Fruit fly (Drosophila melanogaster): ENCODE data around the gene ranshi.

The ranshi gene

dm6 chr3R:8731597-8732263 is 2.2 kb upstream of the ranshi start, which contains the start of the genes M1BP and CG8202 (continued):
- peak; percentile 34 for TF ChIP-seq CG15479 (GFP tag; optimal IDR thresholded peaks at IDR 0.05)
- no peak for TF ChIP-seq cad (GFP tag; optimal IDR thresholded peaks at IDR 0.05)
- TF ChIP-seq HLH54F (GFP tag; optimal IDR thresholded peaks at IDR 0.05): peak; percentile 69
- TF ChIP-seq CG6689 (GFP tag; IDR thresholded peaks at IDR 0.05): peak; percentile 84
- TF ChIP-seq CG4854 (GFP tag; optimal IDR thresholded peaks at IDR 0.05): peak; percentile 25
- peak; percentile 97 for TF ChIP-seq Sox100B (GFP tag; optimal IDR thresholded peaks at IDR 0.05)
- TF ChIP-seq Bteb2 (GFP tag; optimal IDR thresholded peaks at IDR 0.05): peak; percentile 41
- peak; percentile 86 for TF ChIP-seq CG4820 (GFP tag; optimal IDR thresholded peaks at IDR 0.05)
- TF ChIP-seq zen2 (GFP tag; IDR thresholded peaks at IDR 0.05; ENCODE audit: partially characterized antibody): no peak
- peak; percentile 74 for TF ChIP-seq Max (GFP tag; optimal IDR thresholded peaks at IDR 0.05)
- peak; percentile 95 for TF ChIP-seq nom (GFP tag; optimal IDR thresholded peaks at IDR 0.05)
- TF ChIP-seq CG12104 (GFP tag; optimal IDR thresholded peaks at IDR 0.05): peak; percentile 87
- TF ChIP-seq aop (GFP tag; IDR thresholded peaks at IDR 0.05): 0 out of 2 replicates have a peak, but pooled peaks have one; percentile 4
- TF ChIP-seq CG11723 (GFP tag; optimal IDR thresholded peaks at IDR 0.05): peak; percentile 87
- TF ChIP-seq CG2120 (GFP tag; optimal IDR thresholded peaks at IDR 0.05): peak; percentile 82
- peak; percentile 91 for TF ChIP-seq BtbVII (GFP tag; optimal IDR thresholded peaks at IDR 0.05)
- TF ChIP-seq CG18599 (GFP tag; optimal IDR thresholded peaks at IDR 0.05): peak; percentile 91
- TF ChIP-seq dpn (GFP tag; optimal IDR thresholded peaks at IDR 0.05): peak; percentile 49 to 91
- TF ChIP-seq CG8765 (GFP tag; IDR thresholded peaks at IDR 0.05): peak; percentile 53
- no peak for TF ChIP-seq CG12769 (tag; optimal IDR thresholded peaks at IDR 0.05)
- peak; percentile 77 for TF ChIP-seq CG14667 (GFP tag; IDR thresholded peaks at IDR 0.05)
- TF ChIP-seq Eip74EF (GFP tag; optimal IDR thresholded peaks at IDR 0.05): no peak
- TF ChIP-seq CG1792 (GFP tag; optimal IDR thresholded peaks at IDR 0.05): peak; percentile 31
- no peak for TF ChIP-seq CG5180 (GFP tag; optimal IDR thresholded peaks at IDR 0.05)
- TF ChIP-seq CG12744 (GFP tag; optimal IDR thresholded peaks at IDR 0.05): peak; percentile 31
- peak; percentile 70 for TF ChIP-seq pnt (GFP tag; optimal IDR thresholded peaks at IDR 0.05)
- TF ChIP-seq ttk (GFP tag; IDR thresholded peaks at IDR 0.05): peak; percentile 70; the same call in 1 of the 2 replicates
- peak; percentile 41 for TF ChIP-seq slou (GFP tag; optimal IDR thresholded peaks at IDR 0.05)
- TF ChIP-seq eyg (GFP tag; optimal IDR thresholded peaks at IDR 0.05): no peak
- TF ChIP-seq sens-2 (GFP tag; IDR thresholded peaks at IDR 0.05): no peak
- no peak for TF ChIP-seq Bdp1 (GFP tag; optimal IDR thresholded peaks at IDR 0.05)
- peak; percentile 53 for TF ChIP-seq CG18476 (GFP tag; optimal IDR thresholded peaks at IDR 0.05)
- peak; percentile 94 for TF ChIP-seq CG12659 (GFP tag; optimal IDR thresholded peaks at IDR 0.05)
- TF ChIP-seq Atf6 (GFP tag; IDR thresholded peaks at IDR 0.05): peak; percentile 55
- no peak for TF ChIP-seq CG4282 (GFP tag; optimal IDR thresholded peaks at IDR 0.05)
- TF ChIP-seq CG7987 (GFP tag; optimal IDR thresholded peaks at IDR 0.05): no peak
- TF ChIP-seq bsh (GFP tag; optimal IDR thresholded peaks at IDR 0.05): peak; percentile 67 to 86
- peak; percentile 96 for TF ChIP-seq CG8924 (tag; optimal IDR thresholded peaks at IDR 0.05)
- TF ChIP-seq CG31441 (GFP tag; IDR thresholded peaks at IDR 0.05): no peak; the same call in 1 of the 2 replicates
- TF ChIP-seq Scr (GFP tag; IDR thresholded peaks at IDR 0.05; ENCODE audit: partially characterized antibody): no peak
- peak; percentile 96 for TF ChIP-seq CG9727 (GFP tag; optimal IDR thresholded peaks at IDR 0.05)
- TF ChIP-seq wor (GFP tag; IDR thresholded peaks at IDR 0.05): peak; percentile 56
- no peak for TF ChIP-seq CG31365 (tag; optimal IDR thresholded peaks at IDR 0.05)
- no peak for TF ChIP-seq kni (GFP tag; optimal IDR thresholded peaks at IDR 0.05)
- no peak for TF ChIP-seq pb (GFP tag; optimal IDR thresholded peaks at IDR 0.05)
- TF ChIP-seq Bgb (GFP tag; IDR thresholded peaks at IDR 0.05; ENCODE audit: partially characterized antibody): no peak
- peak; percentile 86 for TF ChIP-seq CG9817 (tag; optimal IDR thresholded peaks at IDR 0.05)
- TF ChIP-seq Hr51 (GFP tag; optimal IDR thresholded peaks at IDR 0.05): peak; percentile 50 to 93
- peak; percentile 84 for TF ChIP-seq Xrp1 (GFP tag; IDR thresholded peaks at IDR 0.05)

All from whole organism, embryonic.